Worm (Caenorhabditis elegans): ENCODE data around the gene thn-5.

thn-5 gene

DNA sequence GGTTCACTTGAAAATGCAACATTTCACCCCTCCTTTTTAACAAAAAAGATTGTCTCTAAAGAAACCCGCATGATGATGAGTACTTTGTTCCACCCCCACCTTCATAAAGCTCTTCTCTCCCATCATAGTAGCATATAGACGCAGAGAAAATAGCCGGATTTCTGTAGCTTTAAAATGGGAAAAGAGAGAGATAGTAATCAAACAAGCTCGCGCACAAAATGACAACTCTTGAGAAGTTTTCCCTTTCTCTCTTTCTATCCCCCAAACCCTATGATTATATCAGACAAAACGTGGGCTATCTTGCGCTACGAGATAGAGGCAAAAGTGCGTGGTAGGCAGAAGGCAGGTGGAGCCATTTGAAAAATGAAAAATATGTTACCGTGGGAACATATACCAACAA, 28.1 kb upstream of the thn-5 start:
- TF ChIP-seq unc-62 (GFP tag; optimal IDR thresholded peaks at IDR 0.05 in 1 of 2) (peak in 1 of 2 experiments; percentile 67), unc-62 (tag; optimal IDR thresholded peaks at IDR 0.05) (no peak), zip-11 (GFP tag; IDR thresholded peaks at IDR 0.05) (no peak), rbr-2 (tag; optimal IDR thresholded peaks at IDR 0.05) (no peak)

DNA sequence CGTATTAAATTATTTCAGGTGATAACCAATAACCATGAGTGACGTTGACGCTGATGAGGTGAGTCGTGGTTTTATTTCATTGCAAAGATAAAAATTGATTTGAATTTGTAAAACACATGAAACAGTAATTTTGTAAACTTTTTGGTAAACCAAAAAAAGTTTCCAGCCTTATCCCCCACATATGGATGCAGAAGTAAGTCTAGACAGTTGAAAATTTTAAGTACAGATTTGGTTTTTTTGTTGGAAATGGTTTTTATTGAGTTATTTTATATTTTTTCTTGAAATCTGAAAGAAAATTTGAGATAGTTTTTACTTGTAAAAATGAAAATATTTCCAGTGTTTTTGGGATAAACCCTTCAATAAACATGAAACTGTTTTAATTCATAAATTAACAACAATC, 26.1 kb upstream of the thn-5 start, which contains the start of gene tni-4:
TSS of gene tni-4 (plus strand) at position 19 of the 400 bp plus-strand sequence.
- TF ChIP-seq unc-62 (GFP tag; optimal IDR thresholded peaks at IDR 0.05 in 1 of 2) (peak in 1 of 2 experiments; percentile 92), unc-62 (tag; optimal IDR thresholded peaks at IDR 0.05) (no peak), rbr-2 (tag; optimal IDR thresholded peaks at IDR 0.05) (no peak), aly-2 (tag; optimal IDR thresholded peaks at IDR 0.05) (no peak)

DNA sequence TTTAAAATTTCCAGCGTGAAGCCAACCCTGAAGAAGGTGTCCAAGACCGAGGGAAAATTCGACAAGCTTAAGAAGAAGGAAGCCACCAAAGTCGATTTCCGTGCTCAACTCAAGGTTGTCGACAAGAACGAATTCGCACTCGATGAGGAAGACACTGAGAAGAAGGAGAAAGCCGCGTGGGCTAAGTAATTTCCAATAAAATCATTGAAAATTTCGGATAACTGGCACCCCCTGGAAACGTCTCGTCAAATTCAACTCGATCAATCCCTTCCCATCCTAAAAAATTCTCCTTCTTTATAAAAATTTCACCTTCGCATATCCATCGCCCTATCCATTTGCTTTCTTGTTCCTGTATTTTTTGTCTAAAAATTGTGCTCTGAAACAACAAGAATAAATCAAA, 23.9 kb upstream of the thn-5 start:
- TF ChIP-seq ama-1 (optimal IDR thresholded peaks at IDR 0.05) (no peak), snpc-1.2 (GFP tag; IDR thresholded peaks at IDR 0.05) (0 out of 2 replicates have a peak, but pooled peaks have one; percentile 20), nhr-25 (tag; optimal IDR thresholded peaks at IDR 0.05; ENCODE audit: borderline replicate concordance, insufficient read depth) (no peak), Y48G9A.11 (GFP tag; IDR thresholded peaks at IDR 0.05) (no peak)

DNA sequence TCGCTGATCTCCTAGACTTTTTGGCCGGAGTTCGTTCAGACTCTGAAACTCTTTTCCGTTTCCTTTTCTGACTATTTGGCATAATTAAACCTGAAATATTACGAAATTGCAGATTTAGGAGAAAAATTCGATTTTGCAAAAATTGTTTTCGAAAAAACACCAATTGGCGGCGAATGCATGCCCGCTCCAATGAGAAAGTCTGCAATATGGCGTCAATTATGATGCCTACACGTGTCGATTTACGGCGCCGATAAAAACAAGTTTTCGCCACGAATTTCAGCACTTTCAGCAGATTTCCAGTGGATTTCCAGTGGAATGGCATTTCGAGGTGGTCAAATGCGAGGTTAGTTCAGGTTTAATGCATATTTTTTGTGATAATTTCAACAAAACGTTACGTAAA, 21.2 kb upstream of the thn-5 start, which contains the start of the genes Y59E9AL.36 and nbet-1:
TSS of gene Y59E9AL.36 (minus strand) at position 92 of the 400 bp plus-strand sequence.
TSS of gene nbet-1 (plus strand) at position 112 of the 400 bp plus-strand sequence.
- TF ChIP-seq ZK546.5 (tag; optimal IDR thresholded peaks at IDR 0.05) (no peak), hlh-30 (tag; optimal IDR thresholded peaks at IDR 0.05; ENCODE audit: insufficient read depth) (peak; percentile 66), mes-2 (tag; optimal IDR thresholded peaks at IDR 0.05; ENCODE audit: poor library complexity, severe bottlenecking) (peak; percentile 86), lin-15B (tag; optimal IDR thresholded peaks at IDR 0.05) (peak; percentile 84), lin-38 (GFP tag; IDR thresholded peaks at IDR 0.05) (peak; percentile 95), unc-62 (GFP tag; optimal IDR thresholded peaks at IDR 0.05 in 1 of 2) (peak in 1 of 2 experiments; percentile 57), unc-62 (tag; optimal IDR thresholded peaks at IDR 0.05) (no peak), ama-1 (optimal IDR thresholded peaks at IDR 0.05) (peak; percentile 16), T26A8.4 (GFP tag; IDR thresholded peaks at IDR 0.05) (peak; percentile 61; the same call in 1 of the 2 replicates), sdz-12 (GFP tag; optimal IDR thresholded peaks at IDR 0.05) (no peak), dmd-6 (GFP tag; IDR thresholded peaks at IDR 0.05) (no peak), pha-4 (GFP tag; IDR thresholded peaks at IDR 0.05) (peak; percentile 27; the same call in 1 of the 2 replicates), pha-4 (tag; optimal IDR thresholded peaks at IDR 0.05) (peak; percentile 7), mep-1 (tag; optimal IDR thresholded peaks at IDR 0.05) (peak; percentile 76), nhr-11 (tag; optimal IDR thresholded peaks at IDR 0.05) (peak; percentile 94), arid-1 (GFP tag; conservative IDR thresholded peaks at IDR 0.05) (0 out of 2 replicates have a peak, but pooled peaks have one; percentile 19), hmg-1.1 (GFP tag; IDR thresholded peaks at IDR 0.05) (peak; percentile 66; the same call in 1 of the 2 replicates), ceh-44 (GFP tag; IDR thresholded peaks at IDR 0.05) (no peak), mdt-29 (GFP tag; IDR thresholded peaks at IDR 0.05) (no peak), nhr-102 (tag; optimal IDR thresholded peaks at IDR 0.05) (peak; percentile 5), nhr-77 (tag; optimal IDR thresholded peaks at IDR 0.05) (peak; percentile 70), egl-27 (tag; optimal IDR thresholded peaks at IDR 0.05) (no peak), nhr-28 (tag; optimal IDR thresholded peaks at IDR 0.05) (peak; percentile 59), hif-1 (tag; optimal IDR thresholded peaks at IDR 0.05) (peak in 1 of 2 experiments; percentile 29), nhr-6 (tag; optimal IDR thresholded peaks at IDR 0.05) (peak; percentile 72), dpl-1 (GFP tag; optimal IDR thresholded peaks at IDR 0.05) (peak; percentile 83), pqm-1 (tag; optimal IDR thresholded peaks at IDR 0.05) (peak; percentile 5), nhr-25 (tag; optimal IDR thresholded peaks at IDR 0.05; ENCODE audit: borderline replicate concordance, insufficient read depth) (peak; percentile 27), nhr-237 (tag; optimal IDR thresholded peaks at IDR 0.05) (no peak), lin-13 (GFP tag; optimal IDR thresholded peaks at IDR 0.05) (peak; percentile 84), saeg-2 (GFP tag; IDR thresholded peaks at IDR 0.05) (no peak), rbr-2 (tag; optimal IDR thresholded peaks at IDR 0.05) (peak; percentile 69), daf-16 (GFP tag; optimal IDR thresholded peaks at IDR 0.05) (peak in 1 of 2 experiments; percentile 33), daf-16 (tag; optimal IDR thresholded peaks at IDR 0.05) (peak; percentile 75), T20F7.1 (GFP tag; optimal IDR thresholded peaks at IDR 0.05) (peak; percentile 45), duxl-1 (tag; optimal IDR thresholded peaks at IDR 0.05; ENCODE audit: poor library complexity) (peak; percentile 46), mdl-1 (tag; optimal IDR thresholded peaks at IDR 0.05) (peak in 1 of 2 experiments; percentile 49), R02D3.7 (tag; optimal IDR thresholded peaks at IDR 0.05) (peak; percentile 94), mxl-3 (GFP tag; optimal IDR thresholded peaks at IDR 0.05) (peak; percentile 77), set-16 (GFP tag; IDR thresholded peaks at IDR 0.05) (no peak)

Measured in whole organism, L4 larva.